Fruit fly (Drosophila melanogaster): ENCODE measurements around the gene Pgk.

Gene Pgk

dm6 chr2L:2765659-2766373, 12.9 kb upstream of the Pgk start, which contains the start of the genes Snx21 and aph-1 (continued):
- peak; percentile 63 for TF ChIP-seq ap (GFP tag; IDR thresholded peaks at IDR 0.05)
- TF ChIP-seq Hr3 (GFP tag; optimal IDR thresholded peaks at IDR 0.05): peak; percentile 94
- peak; percentile 65 for TF ChIP-seq CG7928 (GFP tag; optimal IDR thresholded peaks at IDR 0.05)
- peak; percentile 77; the same call in 2 of the 3 replicates for TF ChIP-seq jigr1 (GFP tag; IDR thresholded peaks at IDR 0.05)
- TF ChIP-seq CTCF (GFP tag; optimal IDR thresholded peaks at IDR 0.05): peak; percentile 49
- TF ChIP-seq yki (optimal IDR thresholded peaks at IDR 0.05): peak; percentile 47
- TF ChIP-seq CG11247 (GFP tag; IDR thresholded peaks at IDR 0.05): peak; percentile 77
- peak; percentile 21 for TF ChIP-seq gfzf (GFP tag; optimal IDR thresholded peaks at IDR 0.05)
- peak; percentile 46 for TF ChIP-seq ac (GFP tag; optimal IDR thresholded peaks at IDR 0.05)
- TF ChIP-seq nau (GFP tag; optimal IDR thresholded peaks at IDR 0.05): peak; percentile 82
- TF ChIP-seq org-1 (GFP tag; optimal IDR thresholded peaks at IDR 0.05): peak; percentile 86
- peak; percentile 80 for TF ChIP-seq fu2 (GFP tag; optimal IDR thresholded peaks at IDR 0.05)
- peak; percentile 69 for TF ChIP-seq rib (GFP tag; IDR thresholded peaks at IDR 0.05)
- peak; percentile 93 for TF ChIP-seq CG11504 (tag; optimal IDR thresholded peaks at IDR 0.05)
- TF ChIP-seq Lpt (GFP tag; optimal IDR thresholded peaks at IDR 0.05): no peak
- peak; percentile 90 for TF ChIP-seq CG7786 (GFP tag; optimal IDR thresholded peaks at IDR 0.05)
- TF ChIP-seq lilli (GFP tag; optimal IDR thresholded peaks at IDR 0.05): peak; percentile 92
- peak; percentile 76 for TF ChIP-seq CG13123 (GFP tag; optimal IDR thresholded peaks at IDR 0.05)
- TF ChIP-seq CG12769 (tag; optimal IDR thresholded peaks at IDR 0.05): peak; percentile 78
- peak; percentile 84 for TF ChIP-seq CG6254 (GFP tag; optimal IDR thresholded peaks at IDR 0.05)
- peak; percentile 91 for TF ChIP-seq CG13296 (GFP tag; optimal IDR thresholded peaks at IDR 0.05)
- peak; percentile 46 for TF ChIP-seq stwl (tag; optimal IDR thresholded peaks at IDR 0.05)
- no peak for TF ChIP-seq unc-4 (GFP tag; IDR thresholded peaks at IDR 0.05; ENCODE audit: partially characterized antibody)
- TF ChIP-seq ham (GFP tag; IDR thresholded peaks at IDR 0.05): peak; percentile 67
- TF ChIP-seq sob (GFP tag; IDR thresholded peaks at IDR 0.05): peak; percentile 90
- peak; percentile 83 for TF ChIP-seq danr (GFP tag; IDR thresholded peaks at IDR 0.05)
- peak; percentile 56; the same call in 1 of the 3 replicates for TF ChIP-seq gce (GFP tag; IDR thresholded peaks at IDR 0.05)
- TF ChIP-seq Blimp-1 (GFP tag; optimal IDR thresholded peaks at IDR 0.05): peak; percentile 88
- peak; percentile 70 for TF ChIP-seq CG18011 (GFP tag; optimal IDR thresholded peaks at IDR 0.05)
- peak; percentile 51 for TF ChIP-seq CG4707 (GFP tag; optimal IDR thresholded peaks at IDR 0.05)
- TF ChIP-seq CG1832 (GFP tag; optimal IDR thresholded peaks at IDR 0.05): no peak
- peak; percentile 91 for TF ChIP-seq CG10147 (GFP tag; optimal IDR thresholded peaks at IDR 0.05)
- no peak for TF ChIP-seq ash1 (GFP tag; optimal IDR thresholded peaks at IDR 0.05)
- TF ChIP-seq Ptx1 (GFP tag; IDR thresholded peaks at IDR 0.05): peak; percentile 94
- peak; percentile 83 for TF ChIP-seq wdn (GFP tag; IDR thresholded peaks at IDR 0.05)
- TF ChIP-seq MBD-R2 (GFP tag; IDR thresholded peaks at IDR 0.05): peak; percentile 84; the same call in 1 of the 2 replicates
- peak; percentile 88 for TF ChIP-seq CG11456 (GFP tag; IDR thresholded peaks at IDR 0.05)
- peak; percentile 83 for TF ChIP-seq run (tag; optimal IDR thresholded peaks at IDR 0.05)
- TF ChIP-seq CG12942 (GFP tag; optimal IDR thresholded peaks at IDR 0.05): peak; percentile 89
- TF ChIP-seq Kr (GFP tag; optimal IDR thresholded peaks at IDR 0.05): no peak
- TF ChIP-seq CG10462 (GFP tag; optimal IDR thresholded peaks at IDR 0.05): peak; percentile 78
- peak; percentile 85 for TF ChIP-seq Six4 (GFP tag; optimal IDR thresholded peaks at IDR 0.05)
- peak; percentile 26; the same call in 1 of the 2 replicates for TF ChIP-seq CG4360 (GFP tag; IDR thresholded peaks at IDR 0.05)
- TF ChIP-seq CG6654 (GFP tag; optimal IDR thresholded peaks at IDR 0.05): peak; percentile 69
- TF ChIP-seq Mrtf (GFP tag; IDR thresholded peaks at IDR 0.05): peak; percentile 77
- TF ChIP-seq Fer2 (tag; optimal IDR thresholded peaks at IDR 0.05): peak; percentile 82
- TF ChIP-seq CG32767 (GFP tag; IDR thresholded peaks at IDR 0.05): peak; percentile 89
- TF ChIP-seq CG2120 (GFP tag; optimal IDR thresholded peaks at IDR 0.05): peak; percentile 94
- peak in 1 of 2 experiments; percentile 90 for TF ChIP-seq Eip74EF (GFP tag; optimal IDR thresholded peaks at IDR 0.05)
- peak; percentile 91 for TF ChIP-seq CG9817 (tag; optimal IDR thresholded peaks at IDR 0.05)
